Worm (Caenorhabditis elegans) whole organism, late embryonic: ENCODE results near the gene ZC374.2.

Experiments
- ama-1 ChIP-seq: fragments of 150-350 bp; optimal IDR thresholded peaks from 2 replicates; lab custom pipeline; 2014
- ceh-9 ChIP-seq: sonication (generic microtip); optimal IDR thresholded peaks from 2 replicates; lab custom pipeline; 2016; ENCODE audit warnings: mild to moderate bottlenecking, missing genetic modification characterization, inconsistent platforms, missing compliant biosample characterization
- dve-1 ChIP-seq: sonication (generic microtip); optimal IDR thresholded peaks from 2 replicates; lab custom pipeline; 2017; ENCODE audit warnings: antibody characterized with exemption, mild to moderate bottlenecking, missing genetic modification characterization, missing compliant biosample characterization
- elt-2 ChIP-seq: sonication (generic microtip); optimal IDR thresholded peaks from 2 replicates; lab custom pipeline; 2016; ENCODE audit warnings: missing genetic modification reagents, missing genetic modification characterization, missing compliant biosample characterization
- hlh-6 ChIP-seq: sonication (generic microtip); optimal IDR thresholded peaks from 2 replicates; lab custom pipeline; 2016; ENCODE audit warnings: missing genotype, missing genetic modification characterization, missing compliant biosample characterization
- mec-3 ChIP-seq: sonication (generic microtip); optimal IDR thresholded peaks from 2 replicates; lab custom pipeline; 2016; ENCODE audit warnings: borderline replicate concordance, missing genetic modification characterization, missing compliant biosample characterization
- nfya-1 ChIP-seq: sonication (generic microtip); optimal IDR thresholded peaks from 2 replicates; lab custom pipeline; 2017; ENCODE audit warnings: missing genetic modification characterization, mild to moderate bottlenecking, missing compliant biosample characterization, antibody characterized with exemption, moderate library complexity
- nhr-11 ChIP-seq: fragments of 150-350 bp; optimal IDR thresholded peaks from 2 replicates; lab custom pipeline; 2014; ENCODE audit warnings: missing biosample characterization, missing genetic modification characterization
- pha-4 ChIP-seq: fragments of 150-350 bp; optimal IDR thresholded peaks from 2 replicates; lab custom pipeline; 2018; ENCODE audit warnings: missing biosample characterization, missing genetic modification reagents, missing genetic modification characterization

- TF ChIP-seq hlh-6, result no peak
- TF ChIP-seq nfya-1, result no peak
- no peak for TF ChIP-seq mec-3 (tag; lab: Kevin White, UChicago)
- TF ChIP-seq pha-4 (tag; lab: Kevin White, UChicago), result no peak
- no peak for TF ChIP-seq nhr-11
- TF ChIP-seq ama-1 (lab: Kevin White, UChicago), result no peak
- no peak for TF ChIP-seq ceh-9 (tag; lab: Kevin White, UChicago)
- no peak for TF ChIP-seq elt-2
- TF ChIP-seq dve-1 (tag; lab: Kevin White, UChicago), result no peak
Measured at ce11 chrX:9999192-9999591, 48.0 kb downstream of the ZC374.2 start, which contains the start of gene grk-1.
